Fruit fly (Drosophila melanogaster) whole organism, prepupa: ENCODE measurements around the gene CG13392.
A peak's percentile ranks its signal among the peaks of the same experiment; 100 is the strongest.

Experiments
- Blimp-1 ChIP-seq: fragments of 200-800 bp; sonication (Bioruptor generic); optimal IDR thresholded peaks from 3 replicates; lab custom pipeline; 2017; ENCODE audit warnings: missing biosample characterization, missing genetic modification characterization, mild to moderate bottlenecking, moderate library complexity, missing genetic modification reagents
- CG15336 ChIP-seq: fragments of 200-800 bp; sonication (Bioruptor generic); IDR thresholded peaks from 2 replicates; pipeline ENCODE4 v1.3.6; 2022; ENCODE audit warnings: missing biosample characterization, missing genetic modification characterization
- CG4318 ChIP-seq: fragments of 200-800 bp; sonication (Bioruptor generic); optimal IDR thresholded peaks from 3 replicates; lab custom pipeline; 2017; ENCODE audit warnings: missing biosample characterization, mild to moderate bottlenecking, missing genetic modification characterization
- Ets21C ChIP-seq: fragments of 200-800 bp; sonication (Bioruptor generic); optimal IDR thresholded peaks from 3 replicates; lab custom pipeline; 2016; ENCODE audit warnings: missing biosample characterization, missing genetic modification characterization
- Gug ChIP-seq: fragments of 200-800 bp; sonication (Bioruptor generic); IDR thresholded peaks from 2 replicates; pipeline ENCODE4 v1.3.6; 2022; ENCODE audit warnings: missing biosample characterization, missing genetic modification characterization
- OdsH ChIP-seq: fragments of 200-800 bp; sonication (Bioruptor generic); optimal IDR thresholded peaks from 3 replicates; lab custom pipeline; 2016; ENCODE audit warnings: missing biosample characterization, missing genetic modification characterization

dm6 chr2L:8414887-8415883, 32.6 kb upstream of the CG13392 start, which contains the start of the genes CG13398 and Akap200:
- no peak for TF ChIP-seq OdsH (GFP tag; lab: Kevin White, UChicago)
- TF ChIP-seq CG4318, result no peak
- TF ChIP-seq Gug (GFP tag; lab: Robert Waterston, UW), result no peak
- TF ChIP-seq CG15336 (GFP tag; lab: Robert Waterston, UW), result no peak; the same call in 1 of the 2 replicates
- peak; percentile 12 for TF ChIP-seq Ets21C (GFP tag; lab: Kevin White, UChicago)
- TF ChIP-seq Blimp-1, result no peak
